Worm (Caenorhabditis elegans): ENCODE measurements around the gene C45G9.14.
A peak's percentile ranks its signal among the peaks of the same experiment; 100 is the strongest.

The C45G9.14 gene

ce11 chrIII:5031375-5031836 lies 13.4 kb upstream of the C45G9.14 start (continued):
- TF ChIP-seq lim-7 (GFP tag; IDR thresholded peaks at IDR 0.05), result peak; percentile 78
- TF ChIP-seq mdl-1 (tag; optimal IDR thresholded peaks at IDR 0.05), result peak in 1 of 2 experiments; percentile 70
- TF ChIP-seq set-16 (GFP tag; IDR thresholded peaks at IDR 0.05), result peak; percentile 88
- TF ChIP-seq ceh-32 (tag; optimal IDR thresholded peaks at IDR 0.05; ENCODE audit: poor library complexity), result peak; percentile 47
- peak; percentile 69 for TF ChIP-seq unc-130 (GFP tag; optimal IDR thresholded peaks at IDR 0.05)
- TF ChIP-seq lir-3 (tag; optimal IDR thresholded peaks at IDR 0.05), result peak; percentile 73
- TF ChIP-seq spr-1 (tag; optimal IDR thresholded peaks at IDR 0.05), result peak; percentile 81
- peak; percentile 77; the same call in 1 of the 2 replicates for TF ChIP-seq tag-97 (GFP tag; IDR thresholded peaks at IDR 0.05)
- TF ChIP-seq F10B5.3 (tag; optimal IDR thresholded peaks at IDR 0.05), result peak; percentile 70
- 0 out of 2 replicates have a peak, but pooled peaks have one; percentile 60 for TF ChIP-seq zip-11 (GFP tag; IDR thresholded peaks at IDR 0.05)
- TF ChIP-seq aha-1 (tag), result peak; percentile 93
- peak; percentile 97 for TF ChIP-seq hmg-1.1 (GFP tag; IDR thresholded peaks at IDR 0.05)
- TF ChIP-seq hlh-30 (tag; optimal IDR thresholded peaks at IDR 0.05; ENCODE audit: insufficient read depth), result peak; percentile 65
- peak; percentile 61 to 78; a peak in 2 of 4 replicates for TF ChIP-seq madf-5 (GFP tag; IDR thresholded peaks at IDR 0.05)
- peak; percentile 90 for TF ChIP-seq rbr-2 (tag; optimal IDR thresholded peaks at IDR 0.05)
- peak; percentile 90 for TF ChIP-seq ctbp-1 (GFP tag; IDR thresholded peaks at IDR 0.05)
- peak; percentile 63 for TF ChIP-seq nhr-48 (tag; optimal IDR thresholded peaks at IDR 0.05)
- TF ChIP-seq dmd-8 (GFP tag; IDR thresholded peaks at IDR 0.05), result peak; percentile 65; the same call in 1 of the 2 replicates
- TF ChIP-seq ceh-20 (GFP tag; IDR thresholded peaks at IDR 0.05), result peak; percentile 86
- peak; percentile 75 for TF ChIP-seq gei-8 (GFP tag; optimal IDR thresholded peaks at IDR 0.05)
- TF ChIP-seq arid-1 (GFP tag; conservative IDR thresholded peaks at IDR 0.05), result peak; percentile 92
- peak; percentile 19; the same call in 1 of the 2 replicates for TF ChIP-seq nhr-41 (GFP tag; IDR thresholded peaks at IDR 0.05)
- peak; percentile 68 for TF ChIP-seq spr-3 (GFP tag; optimal IDR thresholded peaks at IDR 0.05)
- TF ChIP-seq daf-16 (GFP tag; optimal IDR thresholded peaks at IDR 0.05), result peak; percentile 71 to 85
- peak; percentile 25 for TF ChIP-seq daf-16 (tag; optimal IDR thresholded peaks at IDR 0.05)
- TF ChIP-seq nhr-28 (tag; optimal IDR thresholded peaks at IDR 0.05), result peak; percentile 31
- 0 out of 2 replicates have a peak, but pooled peaks have one; percentile 47 for TF ChIP-seq F26F4.8 (GFP tag; conservative IDR thresholded peaks at IDR 0.05)
- TF ChIP-seq Y48G9A.11 (GFP tag; IDR thresholded peaks at IDR 0.05), result peak; percentile 68; the same call in 1 of the 2 replicates
- peak; percentile 58; the same call in 1 of the 2 replicates for TF ChIP-seq ZK337.2 (GFP tag; IDR thresholded peaks at IDR 0.05)
- peak; percentile 94 for TF ChIP-seq T26A8.4 (GFP tag; IDR thresholded peaks at IDR 0.05)
- peak; percentile 35 for TF ChIP-seq zfp-2 (tag; optimal IDR thresholded peaks at IDR 0.05)
- peak; percentile 23 for TF ChIP-seq nhr-6 (tag; optimal IDR thresholded peaks at IDR 0.05)
- TF ChIP-seq lin-29 (GFP tag; IDR thresholded peaks at IDR 0.05), result peak; percentile 66

ce11 chrIII:5036158-5036557 lies 8.7 kb upstream of the C45G9.14 start, which contains the start of gene C45G9.6:
Gene C45G9.6, plus strand, starts transcription at chrIII:5036458.
- TF ChIP-seq nhr-28 (tag; optimal IDR thresholded peaks at IDR 0.05), result no peak
- TF ChIP-seq lsy-2 (tag; optimal IDR thresholded peaks at IDR 0.05), result no peak
- no peak for TF ChIP-seq hmg-1.1 (GFP tag; IDR thresholded peaks at IDR 0.05)
- no peak for TF ChIP-seq aha-1 (tag)
- TF ChIP-seq nhr-41 (GFP tag; IDR thresholded peaks at IDR 0.05), result no peak
- no peak for TF ChIP-seq F10B5.3 (tag; optimal IDR thresholded peaks at IDR 0.05)
- TF ChIP-seq lir-3 (tag; optimal IDR thresholded peaks at IDR 0.05), result no peak
- TF ChIP-seq lin-15B (tag; optimal IDR thresholded peaks at IDR 0.05), result no peak
- no peak for TF ChIP-seq mdl-1 (tag; optimal IDR thresholded peaks at IDR 0.05)

- TF ChIP-seq hlh-30 (tag; optimal IDR thresholded peaks at IDR 0.05; ENCODE audit: insufficient read depth) (no peak), F49E8.2 (tag; optimal IDR thresholded peaks at IDR 0.05; ENCODE audit: borderline replicate concordance) (no peak), mes-2 (tag; optimal IDR thresholded peaks at IDR 0.05; ENCODE audit: poor library complexity, severe bottlenecking) (no peak), tag-97 (GFP tag; IDR thresholded peaks at IDR 0.05) (no peak), ces-1 (GFP tag; optimal IDR thresholded peaks at IDR 0.05) (no peak), skn-1 (tag; optimal IDR thresholded peaks at IDR 0.05) (no peak), ztf-11 (tag; optimal IDR thresholded peaks at IDR 0.05) (no peak), vab-7 (GFP tag; IDR thresholded peaks at IDR 0.05) (no peak), nhr-41 (GFP tag; IDR thresholded peaks at IDR 0.05) (no peak), zip-2 (tag; optimal IDR thresholded peaks at IDR 0.05) (no peak), egl-43 (GFP tag; IDR thresholded peaks at IDR 0.05) (no peak), D1046.2 (GFP tag; IDR thresholded peaks at IDR 0.05) (no peak), lin-39 (tag; optimal IDR thresholded peaks at IDR 0.05) (no peak), Y75B8A.6 (GFP tag; IDR thresholded peaks at IDR 0.05) (no peak), T20F7.1 (GFP tag; optimal IDR thresholded peaks at IDR 0.05) (no peak)
Measured at ce11 chrIII:5042112-5042511, 2.7 kb upstream of the C45G9.14 start, which contains the start of gene nlp-43. Gene nlp-43, plus strand, starts transcription at chrIII:5042412.
